Worm (Caenorhabditis elegans): Measurements from ENCODE around the gene W02G9.3.
A peak's percentile ranks its signal among the peaks of the same experiment; 100 is the strongest.
"Not testable (repeated sequence)": the region's sequence is repeated elsewhere in the genome, so short reads cannot be mapped to it uniquely, and the experiment has no call there.

W02G9.3 gene

DNA sequence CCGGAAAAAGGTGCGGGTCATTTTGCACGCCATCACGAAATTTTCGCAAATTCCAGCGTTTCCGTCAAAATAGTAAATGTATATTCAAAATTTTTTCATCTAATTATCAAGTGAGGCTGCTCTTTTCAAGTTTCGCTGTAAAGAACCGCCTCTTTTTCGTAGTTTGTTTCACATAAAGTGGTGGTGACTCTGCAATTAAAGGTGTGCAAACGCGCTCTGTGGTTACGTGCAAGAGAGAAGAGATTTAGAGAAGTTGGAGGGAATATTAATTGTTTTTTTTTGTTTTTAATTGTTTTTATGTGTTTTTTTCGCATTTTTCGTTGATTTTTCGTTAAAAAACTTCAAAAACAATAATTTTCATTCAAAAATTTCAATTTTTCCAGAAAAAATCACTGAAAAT is at the start of gene W02G9.3:
Gene W02G9.3 (plus strand): TSS at position 384 of the 400 bp plus-strand sequence.
- TF ChIP-seq zag-1 (tag; optimal IDR thresholded peaks at IDR 0.05) (peak; percentile 43), ceh-82 (tag; optimal IDR thresholded peaks at IDR 0.05) (no peak), unc-39 (tag; optimal IDR thresholded peaks at IDR 0.05) (no peak), lin-11 (tag; optimal IDR thresholded peaks at IDR 0.05) (no peak), C34F6.9 (tag; optimal IDR thresholded peaks at IDR 0.05) (peak; percentile 92), crh-2 (tag; optimal IDR thresholded peaks at IDR 0.05) (peak; percentile 82), sem-4 (tag; optimal IDR thresholded peaks at IDR 0.05) (no peak), blmp-1 (tag; optimal IDR thresholded peaks at IDR 0.05; ENCODE audit: insufficient read depth) (no peak), snpc-4 (tag; optimal IDR thresholded peaks at IDR 0.05) (peak; percentile 50), ceh-16 (tag; optimal IDR thresholded peaks at IDR 0.05) (no peak), mab-5 (tag; optimal IDR thresholded peaks at IDR 0.05) (peak; percentile 94), fos-1 (tag; optimal IDR thresholded peaks at IDR 0.05) (peak; percentile 52), gmeb-1 (tag; optimal IDR thresholded peaks at IDR 0.05) (peak; percentile 84), nhr-129 (tag; optimal IDR thresholded peaks at IDR 0.05) (peak; percentile 75), unc-55 (GFP tag; optimal IDR thresholded peaks at IDR 0.05) (peak; percentile 94), elt-3 (tag; optimal IDR thresholded peaks at IDR 0.05) (no peak), sma-9 (GFP tag; optimal IDR thresholded peaks at IDR 0.05) (peak; percentile 65), sma-9 (tag; optimal IDR thresholded peaks at IDR 0.05) (no peak), elt-1 (tag; optimal IDR thresholded peaks at IDR 0.05) (no peak), sma-3 (GFP tag; optimal IDR thresholded peaks at IDR 0.05) (peak; percentile 75), peb-1 (tag; optimal IDR thresholded peaks at IDR 0.05) (no peak), lsy-2 (tag; optimal IDR thresholded peaks at IDR 0.05) (peak; percentile 53 to 88), lin-13 (GFP tag; optimal IDR thresholded peaks at IDR 0.05) (peak; percentile 89), nhr-21 (tag; optimal IDR thresholded peaks at IDR 0.05) (peak; percentile 43), F13H6.1 (tag; optimal IDR thresholded peaks at IDR 0.05) (peak; percentile 71), nhr-23 (tag; optimal IDR thresholded peaks at IDR 0.05) (no peak), Y55F3AM.14 (GFP tag; optimal IDR thresholded peaks at IDR 0.05) (no peak), nhr-11 (tag; optimal IDR thresholded peaks at IDR 0.05) (peak; percentile 87), egl-27 (tag; optimal IDR thresholded peaks at IDR 0.05) (peak; percentile 23), nhr-6 (tag; optimal IDR thresholded peaks at IDR 0.05) (peak; percentile 22), nhr-25 (tag; optimal IDR thresholded peaks at IDR 0.05) (peak; percentile 52)

DNA sequence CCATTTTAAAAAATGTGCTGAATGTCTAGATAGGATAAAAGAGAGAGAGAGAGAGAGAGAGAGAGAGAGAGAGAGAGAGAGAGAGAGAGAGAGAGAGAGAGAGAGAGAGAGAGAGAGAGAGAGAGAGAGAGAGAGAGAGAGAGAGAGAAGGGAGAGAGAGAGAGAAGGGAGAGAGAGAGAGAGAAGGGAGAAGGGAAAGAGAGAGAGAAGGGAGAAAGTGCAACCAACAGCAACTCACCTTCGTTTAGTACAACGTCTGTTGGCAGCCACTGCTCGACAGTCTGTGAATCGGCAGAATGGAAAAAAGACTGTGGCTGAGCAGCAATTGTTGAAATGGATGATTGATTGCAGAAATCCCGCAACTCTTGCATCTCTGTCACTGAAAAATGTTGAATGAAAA is 49.0 kb upstream of the W02G9.3 start:
- TF ChIP-seq zag-1 (tag; optimal IDR thresholded peaks at IDR 0.05), result no peak
- TF ChIP-seq nhr-21 (tag; optimal IDR thresholded peaks at IDR 0.05), result no peak
- TF ChIP-seq unc-62 (GFP tag; optimal IDR thresholded peaks at IDR 0.05), result no peak
- no peak for TF ChIP-seq nhr-237 (tag; optimal IDR thresholded peaks at IDR 0.05)
- no peak for TF ChIP-seq sma-3 (GFP tag; optimal IDR thresholded peaks at IDR 0.05)
- no peak for TF ChIP-seq lin-11 (tag; optimal IDR thresholded peaks at IDR 0.05)
- no peak for TF ChIP-seq lin-39 (tag; optimal IDR thresholded peaks at IDR 0.05)
- TF ChIP-seq sem-4 (tag; optimal IDR thresholded peaks at IDR 0.05), result no peak

DNA sequence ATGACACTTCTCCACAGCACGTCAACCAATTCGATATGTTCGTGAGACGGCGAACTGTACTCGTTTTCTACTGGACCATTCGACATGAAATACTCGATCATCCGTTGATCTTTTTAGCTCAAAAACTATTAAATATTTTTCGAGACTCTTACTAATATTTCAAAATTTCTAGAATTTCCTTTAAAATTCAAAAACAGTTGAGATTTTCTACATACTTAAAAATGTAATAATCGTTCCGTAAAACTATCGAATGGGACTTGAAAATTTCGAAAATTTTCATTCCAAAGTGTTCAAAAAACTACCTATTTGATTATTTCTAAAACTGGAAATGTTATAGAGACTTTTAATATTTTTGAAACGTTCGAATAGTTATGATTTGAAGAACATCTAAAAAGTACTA is 47.4 kb upstream of the W02G9.3 start, which contains the start of gene sknr-1:
Gene sknr-1 (minus strand): TSS at position 101 of the 400 bp plus-strand sequence.
- TF ChIP-seq sma-9 (GFP tag; optimal IDR thresholded peaks at IDR 0.05); sma-9 (tag; optimal IDR thresholded peaks at IDR 0.05); lin-11 (tag; optimal IDR thresholded peaks at IDR 0.05); nhr-21 (tag; optimal IDR thresholded peaks at IDR 0.05): not testable (repeated sequence)

ce11 chrV:2638545-2638944 is 34.2 kb upstream of the W02G9.3 start, which contains the start of gene W02H5.19:
TSS of gene W02H5.19 (plus strand) at chrV:2638890.
- peak; percentile 68 for TF ChIP-seq nhr-25 (tag; optimal IDR thresholded peaks at IDR 0.05)
- no peak for TF ChIP-seq dmd-4 (tag; optimal IDR thresholded peaks at IDR 0.05)
- TF ChIP-seq nhr-129 (tag; optimal IDR thresholded peaks at IDR 0.05), result peak; percentile 6
- peak; percentile 24 for TF ChIP-seq nhr-10 (tag; optimal IDR thresholded peaks at IDR 0.05)
- no peak for TF ChIP-seq lin-39 (tag; optimal IDR thresholded peaks at IDR 0.05)
- TF ChIP-seq snpc-4 (tag; optimal IDR thresholded peaks at IDR 0.05), result peak; percentile 0
- TF ChIP-seq mab-5 (tag; optimal IDR thresholded peaks at IDR 0.05), result peak; percentile 63
- TF ChIP-seq egl-27 (tag; optimal IDR thresholded peaks at IDR 0.05), result no peak
- peak; percentile 79 for TF ChIP-seq lin-11 (tag; optimal IDR thresholded peaks at IDR 0.05)
- peak; percentile 41 for TF ChIP-seq ztf-4 (tag; optimal IDR thresholded peaks at IDR 0.05)
- TF ChIP-seq lsy-2 (tag; optimal IDR thresholded peaks at IDR 0.05), result peak; percentile 82 to 87
- peak; percentile 43 for TF ChIP-seq R02D3.7 (tag; optimal IDR thresholded peaks at IDR 0.05)
- no peak for TF ChIP-seq elt-1 (tag; optimal IDR thresholded peaks at IDR 0.05)
- TF ChIP-seq ZK546.5 (tag; optimal IDR thresholded peaks at IDR 0.05), result peak; percentile 18
- peak; percentile 98 for TF ChIP-seq gmeb-1 (tag; optimal IDR thresholded peaks at IDR 0.05)
- no peak for TF ChIP-seq nhr-23 (tag; optimal IDR thresholded peaks at IDR 0.05)
- peak; percentile 71 for TF ChIP-seq C34F6.9 (tag; optimal IDR thresholded peaks at IDR 0.05)
- TF ChIP-seq lin-13 (GFP tag; optimal IDR thresholded peaks at IDR 0.05), result peak; percentile 85
- no peak for TF ChIP-seq sem-4 (tag; optimal IDR thresholded peaks at IDR 0.05)
- TF ChIP-seq sma-3 (GFP tag; optimal IDR thresholded peaks at IDR 0.05), result peak; percentile 93
- peak; percentile 86 for TF ChIP-seq crh-2 (tag; optimal IDR thresholded peaks at IDR 0.05)
- TF ChIP-seq ceh-16 (tag; optimal IDR thresholded peaks at IDR 0.05), result peak; percentile 25
- no peak for TF ChIP-seq skn-1 (tag; optimal IDR thresholded peaks at IDR 0.05)
- TF ChIP-seq nhr-6 (tag; optimal IDR thresholded peaks at IDR 0.05), result peak; percentile 10
- 0 out of 2 replicates have a peak, but pooled peaks have one; percentile 85 for TF ChIP-seq ztf-1 (GFP tag; conservative IDR thresholded peaks at IDR 0.05)
- TF ChIP-seq zag-1 (tag; optimal IDR thresholded peaks at IDR 0.05), result no peak
- peak; percentile 86 for TF ChIP-seq F13H6.1 (tag; optimal IDR thresholded peaks at IDR 0.05)
- no peak for TF ChIP-seq blmp-1 (tag; optimal IDR thresholded peaks at IDR 0.05; ENCODE audit: insufficient read depth)
- no peak for TF ChIP-seq nhr-11 (tag; optimal IDR thresholded peaks at IDR 0.05)
- TF ChIP-seq unc-55 (GFP tag; optimal IDR thresholded peaks at IDR 0.05), result peak; percentile 78
- TF ChIP-seq nhr-21 (tag; optimal IDR thresholded peaks at IDR 0.05), result peak; percentile 61
- peak; percentile 96 for TF ChIP-seq sma-9 (GFP tag; optimal IDR thresholded peaks at IDR 0.05)
- no peak for TF ChIP-seq sma-9 (tag; optimal IDR thresholded peaks at IDR 0.05)
- TF ChIP-seq alr-1 (tag; optimal IDR thresholded peaks at IDR 0.05), result no peak
- TF ChIP-seq fos-1 (tag; optimal IDR thresholded peaks at IDR 0.05), result peak; percentile 31

All from whole organism, L2 larva.